Worm (Caenorhabditis elegans) whole organism, mixed stage, embryonic: ENCODE measurements around the gene nlp-63.
A peak's percentile ranks its signal among the peaks of the same experiment; 100 is the strongest.

Source experiments
- M03D4.4 ChIP-seq: sonication (generic microtip); optimal IDR thresholded peaks from 2 replicates; lab custom pipeline; 2017; ENCODE audit warnings: mild to moderate bottlenecking, missing genetic modification characterization, missing compliant biosample characterization
- ceh-39 ChIP-seq: fragments of 150-350 bp; optimal IDR thresholded peaks from 2 replicates; lab custom pipeline; 2014; ENCODE audit warnings: missing biosample characterization, missing genetic modification characterization
- ceh-43 ChIP-seq: fragments of 200-800 bp; sonication (Bioruptor generic); optimal IDR thresholded peaks from 2 replicates; lab custom pipeline; 2018; ENCODE audit warnings: mild to moderate bottlenecking, missing genetic modification characterization, moderate library complexity, missing compliant biosample characterization
- ceh-83 ChIP-seq: fragments of 200-800 bp; sonication (Bioruptor generic); optimal IDR thresholded peaks from 2 replicates; lab custom pipeline; 2018; ENCODE audit warnings: mild to moderate bottlenecking, missing genetic modification characterization, missing compliant biosample characterization
- ces-1 ChIP-seq: fragments of 150-350 bp; optimal IDR thresholded peaks from 2 replicates; lab custom pipeline; 2014; ENCODE audit warnings: missing biosample characterization, missing genetic modification reagents, missing genetic modification characterization
- cnd-1 ChIP-seq: fragments of 200-800 bp; sonication (Bioruptor generic); optimal IDR thresholded peaks from 2 replicates; lab custom pipeline; 2018; ENCODE audit warnings: mild to moderate bottlenecking, missing genetic modification characterization, missing compliant biosample characterization
- drap-1 ChIP-seq: fragments of 200-800 bp; sonication (Bioruptor generic); optimal IDR thresholded peaks from 3 replicates; lab custom pipeline; 2018; ENCODE audit warnings: mild to moderate bottlenecking, missing genetic modification characterization, missing compliant biosample characterization
- elt-1 ChIP-seq: sonication (generic microtip); optimal IDR thresholded peaks from 2 replicates; lab custom pipeline; 2017; ENCODE audit warnings: missing genetic modification characterization, mild to moderate bottlenecking, missing compliant biosample characterization, antibody characterized with exemption, moderate library complexity, borderline replicate concordance; ENCODE audit not compliant: insufficient read depth
- elt-3 ChIP-seq: fragments of 150-350 bp; optimal IDR thresholded peaks from 2 replicates; lab custom pipeline; 2014; ENCODE audit warnings: missing biosample characterization, missing genetic modification characterization
- ham-2 ChIP-seq: fragments of 200-800 bp; sonication (Bioruptor generic); optimal IDR thresholded peaks from 2 replicates; lab custom pipeline; 2018; ENCODE audit warnings: mild to moderate bottlenecking, missing genetic modification characterization, missing compliant biosample characterization
- hlh-1 ChIP-seq: fragments of 150-350 bp; optimal IDR thresholded peaks from 2 replicates; lab custom pipeline; 2014; ENCODE audit warnings: missing biosample characterization, missing genetic modification reagents, missing genetic modification characterization
- lin-32 ChIP-seq: fragments of 200-800 bp; sonication (Bioruptor generic); optimal IDR thresholded peaks from 2 replicates; lab custom pipeline; 2018; ENCODE audit warnings: mild to moderate bottlenecking, missing genetic modification characterization, missing compliant biosample characterization
- lsy-2 ChIP-seq: fragments of 150-350 bp; optimal IDR thresholded peaks from 2 replicates; lab custom pipeline; 2014; ENCODE audit warnings: missing biosample characterization, missing genetic modification characterization
- mab-5 ChIP-seq: fragments of 150-350 bp; optimal IDR thresholded peaks from 2 replicates; lab custom pipeline; 2014; ENCODE audit warnings: missing biosample characterization, missing genetic modification characterization
- mep-1 ChIP-seq: fragments of 150-350 bp; optimal IDR thresholded peaks from 2 replicates; lab custom pipeline; 2017; ENCODE audit warnings: missing biosample characterization, missing genetic modification reagents, missing genetic modification characterization, inconsistent platforms
- nhr-12 ChIP-seq: fragments of 150-350 bp; optimal IDR thresholded peaks from 2 replicates; lab custom pipeline; 2014; ENCODE audit warnings: missing biosample characterization, missing genetic modification characterization
- nhr-2 ChIP-seq: fragments of 150-350 bp; optimal IDR thresholded peaks from 2 replicates; lab custom pipeline; 2014; ENCODE audit warnings: missing biosample characterization, missing genetic modification characterization
- nhr-237 ChIP-seq: fragments of 150-350 bp; optimal IDR thresholded peaks from 2 replicates; lab custom pipeline; 2014; ENCODE audit warnings: missing biosample characterization, missing genetic modification characterization
- nhr-76 ChIP-seq: sonication (generic microtip); optimal IDR thresholded peaks from 2 replicates; lab custom pipeline; 2017; ENCODE audit warnings: missing biosample characterization, missing genetic modification characterization
- pha-4 ChIP-seq: fragments of 150-350 bp; optimal IDR thresholded peaks from 2 replicates; lab custom pipeline; 2018; ENCODE audit warnings: missing biosample characterization, missing genetic modification reagents, missing genetic modification characterization
- sptf-1 ChIP-seq: sonication (generic microtip); optimal IDR thresholded peaks from 2 replicates; lab custom pipeline; 2017; ENCODE audit warnings: mild to moderate bottlenecking, missing genetic modification characterization, moderate library complexity, missing compliant biosample characterization
- tbx-8 ChIP-seq: fragments of 200-800 bp; sonication (Bioruptor generic); optimal IDR thresholded peaks from 2 replicates; lab custom pipeline; 2018; ENCODE audit warnings: mild to moderate bottlenecking, missing genetic modification characterization, moderate library complexity, missing compliant biosample characterization
- unc-39 ChIP-seq: fragments of 150-350 bp; optimal IDR thresholded peaks from 2 replicates; lab custom pipeline; 2014; ENCODE audit warnings: missing biosample characterization, missing genetic modification characterization
- unc-62 ChIP-seq: fragments of 150-350 bp; optimal IDR thresholded peaks from 2 replicates; lab custom pipeline; 2014; ENCODE audit warnings: missing biosample characterization, missing genetic modification reagents, missing genetic modification characterization
- ztf-11 ChIP-seq: fragments of 150-350 bp; optimal IDR thresholded peaks from 2 replicates; lab custom pipeline; 2014; ENCODE audit warnings: missing biosample characterization, missing genetic modification characterization

nlp-63 gene

ce11 chrII:10127389-10127788 lies 27.8 kb upstream of the nlp-63 start, which contains the start of gene F27E5.8:
Gene F27E5.8, minus strand, starts transcription at chrII:10127489.
- TF ChIP-seq pha-4 (tag; lab: Kevin White, UChicago) (no peak), ham-2 (GFP tag; lab: Kevin White, UChicago) (no peak)

- TF ChIP-seq pha-4 (tag; lab: Kevin White, UChicago) (no peak), ceh-83 (GFP tag; lab: Kevin White, UChicago) (no peak), nhr-76 (tag; lab: Kevin White, UChicago) (no peak), lsy-2 (no peak), ces-1 (GFP tag; lab: Kevin White, UChicago) (no peak), nhr-12 (tag; lab: Kevin White, UChicago) (no peak), M03D4.4 (no peak), hlh-1 (tag; lab: Kevin White, UChicago) (no peak), lin-32 (GFP tag; lab: Kevin White, UChicago) (no peak), mab-5 (tag; lab: Kevin White, UChicago) (no peak), ceh-43 (GFP tag; lab: Kevin White, UChicago) (no peak)
- TF ChIP-seq, all 35 proteins: peak for 0
These were observed 23.4 kb upstream of the nlp-63 start, which contains the start of gene F27E5.5 for ce11 chrII:10131760-10132159. Gene F27E5.5, minus strand, starts transcription at chrII:10131860.

- TF ChIP-seq ceh-43 (GFP tag; lab: Kevin White, UChicago) (no peak), lin-32 (GFP tag; lab: Kevin White, UChicago) (no peak)
These were observed 22.4 kb upstream of the nlp-63 start for ce11 chrII:10132818-10133217.

ce11 chrII:10134285-10134995 lies 20.8 kb upstream of the nlp-63 start, which contains the start of gene F27E5.9:
Gene F27E5.9, plus strand, starts transcription at chrII:10134945.
- TF ChIP-seq lin-32 (GFP tag; lab: Kevin White, UChicago) (no peak), pha-4 (tag; lab: Kevin White, UChicago) (no peak), sptf-1 (tag; lab: Kevin White, UChicago) (no peak), nhr-2 (no peak), nhr-237 (no peak), cnd-1 (tag; lab: Kevin White, UChicago) (no peak), elt-3 (tag; lab: Kevin White, UChicago) (no peak), ces-1 (GFP tag; lab: Kevin White, UChicago) (no peak), ceh-39 (tag; lab: Kevin White, UChicago) (no peak), elt-1 (tag; lab: Kevin White, UChicago) (no peak), ceh-83 (GFP tag; lab: Kevin White, UChicago) (no peak), nhr-12 (tag; lab: Kevin White, UChicago) (no peak), M03D4.4 (no peak), unc-39 (no peak), tbx-8 (GFP tag; lab: Kevin White, UChicago) (no peak), hlh-1 (tag; lab: Kevin White, UChicago) (no peak), drap-1 (GFP tag; lab: Kevin White, UChicago) (no peak), ztf-11 (tag; lab: Kevin White, UChicago) (no peak), nhr-76 (tag; lab: Kevin White, UChicago) (no peak)

ce11 chrII:10136771-10137170 lies 18.4 kb upstream of the nlp-63 start:
- TF ChIP-seq pha-4 (tag; lab: Kevin White, UChicago) (peak; percentile 69), nhr-237 (peak; percentile 11), unc-39 (no peak)

- TF ChIP-seq unc-62 (no peak), mep-1 (tag; lab: Kevin White, UChicago) (no peak), lsy-2 (no peak), ceh-39 (tag; lab: Kevin White, UChicago) (no peak), elt-3 (tag; lab: Kevin White, UChicago) (no peak), sptf-1 (tag; lab: Kevin White, UChicago) (no peak), ces-1 (GFP tag; lab: Kevin White, UChicago) (no peak), tbx-8 (GFP tag; lab: Kevin White, UChicago) (no peak), ceh-43 (GFP tag; lab: Kevin White, UChicago) (no peak), nhr-76 (tag; lab: Kevin White, UChicago) (no peak), mab-5 (tag; lab: Kevin White, UChicago) (no peak), unc-39 (no peak)
- TF ChIP-seq, all 35 proteins: peak for 0
These were observed 17.8 kb upstream of the nlp-63 start, which contains the start of gene phg-1 for ce11 chrII:10137358-10137757. Gene phg-1, plus strand, starts transcription at chrII:10137658.
